Fruit fly (Drosophila melanogaster) whole organism: ENCODE results near the gene Cpr62Bc.

ENCODE experiments used
- CG8478 ChIP-seq: fragments of >200 bp; optimal IDR thresholded peaks from 2 replicates; lab custom pipeline; 2018; ENCODE audit warnings: inconsistent platforms
- psq ChIP-seq: fragments of >200 bp; optimal IDR thresholded peaks from 2 replicates; lab custom pipeline; 2017

DNA sequence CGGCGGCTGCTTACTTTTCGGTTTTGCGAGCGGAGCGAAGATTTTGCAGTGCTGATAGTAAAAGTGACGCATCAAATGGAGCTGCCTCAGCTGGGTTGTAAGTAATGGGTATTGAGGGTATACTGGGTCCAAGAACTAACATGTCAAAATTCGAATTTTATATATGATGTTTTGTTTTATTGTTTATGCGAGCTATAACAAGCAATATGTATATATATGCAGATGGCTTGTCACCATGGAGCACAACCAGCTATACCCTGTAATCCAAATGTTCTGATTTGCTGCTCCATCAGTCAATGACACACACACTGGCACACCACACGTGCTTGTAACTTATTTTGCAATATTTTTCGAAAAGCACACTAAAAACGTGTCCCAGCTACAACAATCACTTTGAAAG is 12.3 kb downstream of the Cpr62Bc start:
- TF ChIP-seq CG8478 (lab: Kevin White, UChicago) (no peak), psq (lab: Kevin White, UChicago) (no peak)
